Worm (Caenorhabditis elegans) whole organism, L3 larva: Measurements from ENCODE around the gene Y54G2A.50.

ENCODE experiments used
- ceh-16 ChIP-seq: sonication (generic microtip); optimal IDR thresholded peaks from 2 replicates; lab custom pipeline; 2017; ENCODE audit warnings: missing biosample characterization, missing genetic modification characterization
- nhr-28 ChIP-seq: fragments of 150-350 bp; optimal IDR thresholded peaks from 2 replicates; lab custom pipeline; 2014; ENCODE audit warnings: missing biosample characterization, missing genetic modification characterization
- nhr-77 ChIP-seq: fragments of 150-350 bp; optimal IDR thresholded peaks from 2 replicates; lab custom pipeline; 2014; ENCODE audit warnings: missing biosample characterization, missing genetic modification characterization
- pqm-1 ChIP-seq: fragments of 150-350 bp; optimal IDR thresholded peaks from 2 replicates; lab custom pipeline; 2017; ENCODE audit warnings: missing biosample characterization, missing genetic modification characterization, inconsistent platforms

DNA sequence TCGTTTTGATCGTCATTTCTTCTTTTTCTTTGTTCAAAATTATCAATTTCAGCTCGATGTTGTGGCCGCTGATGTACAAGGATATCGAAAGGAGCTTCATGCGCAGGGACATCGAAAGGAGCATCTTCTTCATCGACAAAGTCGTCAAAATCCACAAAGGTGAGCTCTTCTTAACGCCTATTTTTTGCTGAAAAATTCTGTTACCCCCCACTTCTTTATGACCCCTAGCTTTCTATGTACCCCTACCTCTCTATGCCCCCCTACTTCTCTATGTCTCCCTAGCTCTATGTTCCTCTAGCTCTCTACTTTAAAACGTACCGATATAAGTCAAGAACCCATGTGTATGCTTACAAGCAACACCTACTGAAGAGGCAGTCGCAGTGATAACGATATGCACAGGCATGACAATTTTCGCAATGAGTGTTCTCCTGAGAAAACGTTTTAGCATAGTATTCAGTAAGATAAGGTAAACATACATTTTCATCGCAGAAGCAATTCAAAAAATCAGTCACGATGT lies 20.1 kb upstream of the Y54G2A.50 start, which contains the start of gene Y54G2A.36:
- no peak for TF ChIP-seq pqm-1 (tag; lab: Kevin White, UChicago)
- no peak for TF ChIP-seq nhr-77 (tag; lab: Kevin White, UChicago)
- no peak for TF ChIP-seq nhr-28 (tag; lab: Kevin White, UChicago)
- no peak for TF ChIP-seq ceh-16
